Worm (Caenorhabditis elegans) whole organism, late embryonic: ENCODE results near the gene F13H8.6.

Experiments
- C08G9.2 ChIP-seq: sonication (generic microtip); optimal IDR thresholded peaks from 2 replicates; lab custom pipeline; 2016; ENCODE audit warnings: mild to moderate bottlenecking, missing genetic modification characterization, moderate library complexity, missing compliant biosample characterization
- F13H6.1 ChIP-seq: sonication (generic microtip); optimal IDR thresholded peaks from 2 replicates; lab custom pipeline; 2016; ENCODE audit warnings: missing genetic modification characterization, missing compliant biosample characterization
- K02D7.2 ChIP-seq: sonication (generic microtip); optimal IDR thresholded peaks from 2 replicates; lab custom pipeline; 2017; ENCODE audit warnings: mild to moderate bottlenecking, missing genetic modification characterization, missing compliant biosample characterization
- K09A11.1 ChIP-seq: sonication (generic microtip); optimal IDR thresholded peaks from 2 replicates; lab custom pipeline; 2017; ENCODE audit warnings: antibody characterized with exemption, mild to moderate bottlenecking, missing genetic modification characterization, missing compliant biosample characterization; ENCODE audit not compliant: insufficient read depth
- T23F11.4 ChIP-seq: fragments of 200-800 bp; sonication (Bioruptor generic); optimal IDR thresholded peaks from 2 replicates; lab custom pipeline; 2018; ENCODE audit warnings: mild to moderate bottlenecking, missing genetic modification characterization, missing compliant biosample characterization
- ahr-1 ChIP-seq: sonication (generic microtip); optimal IDR thresholded peaks from 2 replicates; lab custom pipeline; 2016; ENCODE audit warnings: missing genetic modification characterization, missing compliant biosample characterization
- ceh-14 ChIP-seq: sonication (generic microtip); optimal IDR thresholded peaks from 2 replicates; lab custom pipeline; 2016; ENCODE audit warnings: missing genotype, missing genetic modification characterization, missing compliant biosample characterization
- ceh-18 ChIP-seq: sonication (generic microtip); optimal IDR thresholded peaks from 2 replicates; lab custom pipeline; 2016; ENCODE audit warnings: missing genetic modification characterization, missing compliant biosample characterization
- ceh-22 ChIP-seq: sonication (generic microtip); optimal IDR thresholded peaks from 2 replicates; lab custom pipeline; 2017; ENCODE audit warnings: missing biosample characterization, missing genetic modification characterization
- ceh-24 ChIP-seq: sonication (generic microtip); optimal IDR thresholded peaks from 2 replicates; lab custom pipeline; 2016; ENCODE audit warnings: mild to moderate bottlenecking, missing genetic modification characterization, missing compliant biosample characterization
- ceh-30 ChIP-seq: fragments of 150-350 bp; optimal IDR thresholded peaks from 2 replicates; lab custom pipeline; 2014; ENCODE audit warnings: missing biosample characterization, missing genetic modification characterization
- ceh-31 ChIP-seq: sonication (generic microtip); optimal IDR thresholded peaks from 2 replicates; lab custom pipeline; 2016; ENCODE audit warnings: missing genetic modification characterization, missing compliant biosample characterization
- ceh-34 ChIP-seq: sonication (generic microtip); optimal IDR thresholded peaks from 2 replicates; lab custom pipeline; 2016; ENCODE audit warnings: mild to moderate bottlenecking, missing genetic modification characterization, missing compliant biosample characterization
- ceh-48 ChIP-seq: sonication (generic microtip); optimal IDR thresholded peaks from 2 replicates; lab custom pipeline; 2016; ENCODE audit warnings: missing genetic modification characterization, inconsistent platforms, missing compliant biosample characterization
- ceh-6 ChIP-seq: fragments of 200-800 bp; sonication (Bioruptor generic); optimal IDR thresholded peaks from 2 replicates; lab custom pipeline; 2018; ENCODE audit warnings: mild to moderate bottlenecking, missing genetic modification characterization, missing compliant biosample characterization
- elt-2 ChIP-seq: sonication (generic microtip); optimal IDR thresholded peaks from 2 replicates; lab custom pipeline; 2016; ENCODE audit warnings: missing genetic modification reagents, missing genetic modification characterization, missing compliant biosample characterization
- elt-4 ChIP-seq: sonication (generic microtip); optimal IDR thresholded peaks from 2 replicates; lab custom pipeline; 2016; ENCODE audit warnings: missing genetic modification characterization, missing compliant biosample characterization
- fax-1 ChIP-seq: sonication (generic microtip); optimal IDR thresholded peaks from 2 replicates; lab custom pipeline; 2016; ENCODE audit warnings: missing genotype, missing genetic modification characterization, missing compliant biosample characterization
- gmeb-2 ChIP-seq: sonication (generic microtip); optimal IDR thresholded peaks from 2 replicates; lab custom pipeline; 2016; ENCODE audit warnings: missing genetic modification characterization, inconsistent platforms, missing compliant biosample characterization
- hlh-15 ChIP-seq: sonication (generic microtip); optimal IDR thresholded peaks from 2 replicates; lab custom pipeline; 2016; ENCODE audit warnings: missing genetic modification characterization, missing compliant biosample characterization
- hlh-6 ChIP-seq: sonication (generic microtip); optimal IDR thresholded peaks from 2 replicates; lab custom pipeline; 2016; ENCODE audit warnings: missing genotype, missing genetic modification characterization, missing compliant biosample characterization
- lim-6 ChIP-seq: sonication (generic microtip); optimal IDR thresholded peaks from 2 replicates; lab custom pipeline; 2016; ENCODE audit warnings: missing genetic modification characterization, missing compliant biosample characterization
- madf-2 ChIP-seq: sonication (generic microtip); optimal IDR thresholded peaks from 2 replicates; lab custom pipeline; 2017; ENCODE audit warnings: missing genetic modification characterization, missing compliant biosample characterization
- nfya-1 ChIP-seq: sonication (generic microtip); optimal IDR thresholded peaks from 2 replicates; lab custom pipeline; 2017; ENCODE audit warnings: missing genetic modification characterization, mild to moderate bottlenecking, missing compliant biosample characterization, antibody characterized with exemption, moderate library complexity
- nhr-11 ChIP-seq: fragments of 150-350 bp; optimal IDR thresholded peaks from 2 replicates; lab custom pipeline; 2014; ENCODE audit warnings: missing biosample characterization, missing genetic modification characterization
- nhr-232 ChIP-seq: sonication (generic microtip); optimal IDR thresholded peaks from 2 replicates; lab custom pipeline; 2016; ENCODE audit warnings: missing genetic modification characterization, missing compliant biosample characterization
- odd-2 ChIP-seq: sonication (generic microtip); optimal IDR thresholded peaks from 2 replicates; lab custom pipeline; 2017; ENCODE audit warnings: antibody characterized with exemption, mild to moderate bottlenecking, missing genetic modification characterization, missing compliant biosample characterization
- pag-3 ChIP-seq: sonication (generic microtip); optimal IDR thresholded peaks from 2 replicates; lab custom pipeline; 2016; ENCODE audit warnings: missing compliant biosample characterization, missing genetic modification characterization, borderline replicate concordance
- pat-9 ChIP-seq: fragments of 200-800 bp; sonication (Bioruptor generic); optimal IDR thresholded peaks from 2 replicates; lab custom pipeline; 2018; ENCODE audit warnings: mild to moderate bottlenecking, missing genetic modification characterization, moderate library complexity, missing compliant biosample characterization
- pha-2 ChIP-seq: sonication (generic microtip); optimal IDR thresholded peaks from 2 replicates; lab custom pipeline; 2017; ENCODE audit warnings: mild to moderate bottlenecking, missing genetic modification characterization, missing compliant biosample characterization
- pha-4 ChIP-seq: fragments of 150-350 bp; optimal IDR thresholded peaks from 2 replicates; lab custom pipeline; 2018; ENCODE audit warnings: missing biosample characterization, missing genetic modification reagents, missing genetic modification characterization
- pqm-1 ChIP-seq: sonication (generic microtip); optimal IDR thresholded peaks from 2 replicates; lab custom pipeline; 2016; ENCODE audit warnings: missing genetic modification characterization, missing compliant biosample characterization
- pros-1 ChIP-seq: fragments of 150-350 bp; optimal IDR thresholded peaks from 2 replicates; lab custom pipeline; 2014; ENCODE audit warnings: missing biosample characterization, missing genetic modification reagents, missing genetic modification characterization
- rnt-1 ChIP-seq: sonication (generic microtip); optimal IDR thresholded peaks from 2 replicates; lab custom pipeline; 2016; ENCODE audit warnings: missing genetic modification characterization, missing compliant biosample characterization
- sox-2 ChIP-seq: fragments of 200-800 bp; sonication (Bioruptor generic); IDR thresholded peaks from 2 replicates; pipeline ENCODE4 v1.3.6; 2022; ENCODE audit warnings: missing genetic modification reagents, missing genetic modification characterization, missing compliant biosample characterization
- tbx-2 ChIP-seq: sonication (generic microtip); optimal IDR thresholded peaks from 2 replicates; lab custom pipeline; 2016; ENCODE audit warnings: missing genetic modification characterization, missing compliant biosample characterization
- tbx-7 ChIP-seq: sonication (generic microtip); optimal IDR thresholded peaks from 2 replicates; lab custom pipeline; 2016; ENCODE audit warnings: missing genotype, missing genetic modification characterization, missing compliant biosample characterization
- ttx-3 ChIP-seq: sonication (generic microtip); optimal IDR thresholded peaks from 2 replicates; lab custom pipeline; 2016; ENCODE audit warnings: missing genetic modification reagents, missing genetic modification characterization, missing compliant biosample characterization
- unc-3 ChIP-seq, 2 experiments: fragments of 200-800 bp in 1 of 2; sonication (Bioruptor generic) in 1 of 2; sonication (generic microtip) in 1 of 2; conservative IDR thresholded peaks in 1 of 2; optimal IDR thresholded peaks in 1 of 2; 2 replicates each; pipeline versions ENCODE4 v1.3.6 to Lab custom; 2016 to 2022; ENCODE audit warnings: missing compliant biosample characterization in 2 of 2, missing genetic modification characterization in 2 of 2, missing genetic modification reagents in 1 of 2
- unc-42 ChIP-seq: sonication (generic microtip); optimal IDR thresholded peaks from 2 replicates; lab custom pipeline; 2016; ENCODE audit warnings: missing genotype, missing genetic modification characterization, missing compliant biosample characterization
- unc-86 ChIP-seq: sonication (generic microtip); optimal IDR thresholded peaks from 2 replicates; lab custom pipeline; 2016; ENCODE audit warnings: missing genetic modification characterization, missing compliant biosample characterization

The F13H8.6 gene

DNA sequence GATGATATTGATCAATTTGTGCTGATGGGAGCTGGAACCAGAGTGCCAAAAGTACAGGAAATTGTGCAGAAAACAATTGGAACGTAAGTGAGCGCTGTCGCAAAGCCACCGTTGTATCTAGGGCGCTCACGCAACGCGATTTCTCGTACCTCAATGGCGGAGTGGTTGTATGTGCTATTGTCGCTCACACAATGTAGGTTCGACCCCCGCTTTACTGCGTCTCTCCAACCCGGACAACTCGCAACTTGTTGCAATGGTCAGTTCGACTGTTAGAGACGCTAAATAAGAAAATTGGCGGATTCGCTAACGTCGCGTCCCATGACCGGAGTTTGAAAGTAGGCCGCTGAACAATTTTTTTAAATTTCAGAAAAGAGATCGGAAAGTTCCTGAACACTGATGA is 38.3 kb downstream of the F13H8.6 start (continued):
- TF ChIP-seq F13H6.1, result peak; percentile 40
- TF ChIP-seq nhr-11 (tag; lab: Kevin White, UChicago), result no peak
- TF ChIP-seq tbx-7 (tag; lab: Kevin White, UChicago), result no peak
- no peak for TF ChIP-seq elt-4 (tag; lab: Kevin White, UChicago)
- peak; percentile 71 for TF ChIP-seq fax-1 (tag; lab: Kevin White, UChicago)
- TF ChIP-seq T23F11.4 (GFP tag; lab: Kevin White, UChicago), result peak; percentile 78
- no peak for TF ChIP-seq odd-2 (tag; lab: Kevin White, UChicago)
- TF ChIP-seq C08G9.2 (tag; lab: Kevin White, UChicago), result peak; percentile 49
- peak; percentile 25 for TF ChIP-seq K09A11.1 (tag; lab: Kevin White, UChicago)
- TF ChIP-seq ceh-24 (tag; lab: Kevin White, UChicago), result peak; percentile 64
- TF ChIP-seq unc-86 (tag; lab: Kevin White, UChicago), result peak; percentile 48
- no peak for TF ChIP-seq nfya-1 (tag; lab: Kevin White, UChicago)
- peak; percentile 52 for TF ChIP-seq pha-2 (tag; lab: Kevin White, UChicago)
- TF ChIP-seq ceh-30 (tag; lab: Kevin White, UChicago), result no peak
- peak; percentile 84 for TF ChIP-seq hlh-6 (tag; lab: Kevin White, UChicago)
- TF ChIP-seq lim-6, result peak; percentile 28
- peak; percentile 61 for TF ChIP-seq ceh-48 (tag; lab: Kevin White, UChicago)
- peak; percentile 70 for TF ChIP-seq ceh-18 (tag; lab: Kevin White, UChicago)
- peak; percentile 45 for TF ChIP-seq gmeb-2 (tag; lab: Kevin White, UChicago)
- peak; percentile 74 for TF ChIP-seq ceh-31 (tag; lab: Kevin White, UChicago)

DNA sequence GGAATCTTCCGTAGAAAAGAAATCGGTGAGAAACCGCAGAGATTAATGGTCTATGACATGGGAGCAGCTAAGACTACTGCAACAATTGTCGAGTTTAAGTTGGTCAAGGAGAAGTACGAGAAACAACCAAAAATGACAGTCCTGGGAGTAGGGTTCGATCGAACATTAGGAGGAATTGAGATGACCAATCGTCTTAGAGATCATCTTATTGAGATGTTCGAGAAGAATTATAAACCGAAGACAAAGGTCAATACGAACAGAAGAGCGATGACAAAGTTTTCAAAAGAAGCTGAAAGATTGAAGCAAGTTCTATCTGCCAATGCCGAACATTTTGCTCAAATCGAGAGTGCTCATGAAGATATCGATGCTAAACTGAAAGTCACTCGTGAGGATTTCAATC is 38.7 kb downstream of the F13H8.6 start:
- TF ChIP-seq K02D7.2 (tag; lab: Kevin White, UChicago) (no peak), ceh-24 (tag; lab: Kevin White, UChicago) (no peak)

ce11 chrII:6247011-6247410 is 39.8 kb downstream of the F13H8.6 start, which contains the start of gene T24H7.2:
Gene T24H7.2, plus strand, starts transcription at chrII:6247311.
- TF ChIP-seq nhr-232 (no peak), madf-2 (tag; lab: Kevin White, UChicago) (no peak), elt-4 (tag; lab: Kevin White, UChicago) (no peak), ceh-22 (tag; lab: Kevin White, UChicago) (no peak), pat-9 (no peak), unc-42 (no peak), unc-3 (GFP tag; conservative IDR thresholded peaks at IDR 0.05; lab: Robert Waterston, UW) (no peak), unc-3 (tag; optimal IDR thresholded peaks at IDR 0.05; lab: Kevin White, UChicago) (no peak), elt-2 (tag; lab: Kevin White, UChicago) (no peak), rnt-1 (tag; lab: Kevin White, UChicago) (no peak), K02D7.2 (tag; lab: Kevin White, UChicago) (no peak), nfya-1 (tag; lab: Kevin White, UChicago) (no peak), ahr-1 (tag; lab: Kevin White, UChicago) (no peak), hlh-15 (tag; lab: Kevin White, UChicago) (no peak), tbx-7 (tag; lab: Kevin White, UChicago) (no peak), fax-1 (tag; lab: Kevin White, UChicago) (no peak), pag-3 (tag; lab: Kevin White, UChicago) (no peak)
- TF ChIP-seq, all 69 proteins: peak for 0

DNA sequence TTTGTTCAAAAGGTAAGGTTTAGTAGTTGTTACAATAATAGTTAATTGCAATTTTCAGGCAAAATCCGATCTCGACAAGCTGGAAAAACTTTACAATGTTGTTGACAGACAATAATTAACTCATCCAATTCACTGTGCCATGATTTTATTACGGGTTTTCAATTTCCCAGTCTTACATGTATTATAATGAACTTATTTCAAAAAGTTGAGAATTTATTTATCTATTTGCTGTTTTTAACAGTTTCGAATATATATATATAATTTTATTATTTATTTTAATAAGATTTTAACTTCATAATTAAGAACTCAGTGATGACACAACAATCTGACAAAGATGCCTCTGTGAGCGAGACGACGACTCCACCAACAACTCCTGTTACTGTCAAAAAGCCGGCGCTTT is 40.7 kb downstream of the F13H8.6 start, which contains the start of gene lelo-1:
Gene lelo-1 (plus strand): TSS at position 301 of the 400 bp plus-strand sequence.
- no peak for TF ChIP-seq pha-4 (tag; lab: Kevin White, UChicago)
- no peak for TF ChIP-seq ttx-3
- TF ChIP-seq ceh-48 (tag; lab: Kevin White, UChicago), result no peak
- no peak for TF ChIP-seq ceh-34 (tag; lab: Kevin White, UChicago)
- TF ChIP-seq madf-2 (tag; lab: Kevin White, UChicago), result no peak
- TF ChIP-seq nfya-1 (tag; lab: Kevin White, UChicago), result no peak
- no peak for TF ChIP-seq sox-2
- no peak for TF ChIP-seq pqm-1 (tag; lab: Kevin White, UChicago)
- no peak for TF ChIP-seq unc-42
- TF ChIP-seq elt-4 (tag; lab: Kevin White, UChicago), result no peak
- no peak for TF ChIP-seq unc-3 (GFP tag; conservative IDR thresholded peaks at IDR 0.05; lab: Robert Waterston, UW)
- TF ChIP-seq unc-3 (tag; optimal IDR thresholded peaks at IDR 0.05; lab: Kevin White, UChicago), result no peak
- no peak for TF ChIP-seq tbx-2 (tag; lab: Kevin White, UChicago)
- TF ChIP-seq pros-1 (tag; lab: Kevin White, UChicago), result no peak
- no peak for TF ChIP-seq K09A11.1 (tag; lab: Kevin White, UChicago)
- no peak for TF ChIP-seq ceh-6
- no peak for TF ChIP-seq ahr-1 (tag; lab: Kevin White, UChicago)
- TF ChIP-seq ceh-14 (tag; lab: Kevin White, UChicago), result no peak
- TF ChIP-seq pat-9, result no peak
